Fruit fly (Drosophila melanogaster) whole organism, prepupa: ENCODE measurements around the gene enc.

Source experiments
- CG3919 ChIP-seq: fragments of 200-800 bp; sonication (Bioruptor generic); optimal IDR thresholded peaks from 3 replicates; lab custom pipeline; 2016; ENCODE audit warnings: missing biosample characterization, missing genetic modification characterization
- CG6808 ChIP-seq: fragments of 200-800 bp; sonication (Bioruptor generic); optimal IDR thresholded peaks from 3 replicates; lab custom pipeline; 2017; ENCODE audit warnings: missing biosample characterization, missing genetic modification characterization, mild to moderate bottlenecking, moderate library complexity, missing genetic modification reagents
- Sox15 ChIP-seq: fragments of 200-800 bp; sonication (Bioruptor generic); optimal IDR thresholded peaks from 3 replicates; lab custom pipeline; 2016; ENCODE audit warnings: missing biosample characterization, missing genetic modification characterization
- spab ChIP-seq: fragments of 200-800 bp; sonication (Bioruptor generic); optimal IDR thresholded peaks from 2 replicates; lab custom pipeline; 2017; ENCODE audit warnings: missing biosample characterization, mild to moderate bottlenecking, missing genetic modification characterization, missing genetic modification reagents

dm6 chr3L:3773317-3773716 lies 45.2 kb upstream of the enc start:
- TF ChIP-seq spab (GFP tag; lab: Kevin White, UChicago), result no peak
- TF ChIP-seq CG6808 (GFP tag; lab: Kevin White, UChicago), result no peak
- no peak for TF ChIP-seq Sox15 (GFP tag; lab: Kevin White, UChicago)
- TF ChIP-seq CG3919 (GFP tag; lab: Kevin White, UChicago), result no peak
